Worm (Caenorhabditis elegans) whole organism, L1 larva: ENCODE results near the gene EEED8.4.
A peak's percentile ranks its signal among the peaks of the same experiment; 100 is the strongest.

ENCODE experiments used
- C04F5.9 ChIP-seq: sonication (generic microtip); optimal IDR thresholded peaks from 2 replicates; lab custom pipeline; 2016; ENCODE audit warnings: missing genetic modification characterization, missing compliant biosample characterization
- C16A3.4 ChIP-seq: fragments of 150-350 bp; optimal IDR thresholded peaks from 2 replicates; lab custom pipeline; 2014; ENCODE audit warnings: missing biosample characterization, missing genetic modification characterization
- C34B4.2 ChIP-seq: sonication (generic microtip); optimal IDR thresholded peaks from 2 replicates; lab custom pipeline; 2017; ENCODE audit warnings: mild to moderate bottlenecking, missing genetic modification characterization, missing compliant biosample characterization
- F16B12.6 ChIP-seq: fragments of 150-350 bp; optimal IDR thresholded peaks from 2 replicates; lab custom pipeline; 2014; ENCODE audit warnings: missing biosample characterization, missing genetic modification characterization
- aha-1 ChIP-seq: fragments of 150-350 bp; optimal IDR thresholded peaks from 2 replicates; lab custom pipeline; 2014; ENCODE audit warnings: missing biosample characterization, missing genetic modification characterization
- aly-2 ChIP-seq: fragments of 150-350 bp; optimal IDR thresholded peaks from 2 replicates; lab custom pipeline; 2014; ENCODE audit warnings: missing biosample characterization, missing genetic modification characterization
- blmp-1 ChIP-seq: fragments of 150-350 bp; optimal IDR thresholded peaks from 2 replicates; lab custom pipeline; 2014; ENCODE audit warnings: missing biosample characterization, missing genetic modification characterization
- ceh-63 ChIP-seq: fragments of 200-800 bp; sonication (Bioruptor generic); optimal IDR thresholded peaks from 2 replicates; lab custom pipeline; 2018; ENCODE audit warnings: mild to moderate bottlenecking, missing genetic modification characterization, missing compliant biosample characterization
- dpl-1 ChIP-seq, 3 experiments: fragments of 150-350 bp in 2 of 3; sonication (generic microtip) in 1 of 3; optimal IDR thresholded peaks; 2 replicates each; lab custom pipeline; 2014 to 2017; ENCODE audit warnings: missing biosample characterization in 3 of 3, missing genetic modification characterization in 3 of 3, missing genetic modification reagents in 3 of 3
- dsc-1 ChIP-seq: sonication (generic microtip); optimal IDR thresholded peaks from 2 replicates; lab custom pipeline; 2016; ENCODE audit warnings: mild to moderate bottlenecking, missing genetic modification characterization, missing compliant biosample characterization
- efl-1 ChIP-seq, 4 experiments: fragments of 150-350 bp; optimal IDR thresholded peaks in 3 of 4; peaks in 1 of 4; 1 replicate in 1 of 4; 2 replicates in 3 of 4; lab custom pipeline; 2014; ENCODE audit warnings: missing biosample characterization in 2 of 4, missing genetic modification characterization in 2 of 4, missing genetic modification reagents in 2 of 4
- fkh-8 ChIP-seq: sonication (generic microtip); optimal IDR thresholded peaks from 2 replicates; lab custom pipeline; 2016; ENCODE audit warnings: mild to moderate bottlenecking, missing genetic modification characterization, missing compliant biosample characterization
- fos-1 ChIP-seq: fragments of 150-350 bp; optimal IDR thresholded peaks from 2 replicates; lab custom pipeline; 2014; ENCODE audit warnings: missing biosample characterization, missing genetic modification characterization
- hlh-4 ChIP-seq: sonication (generic microtip); optimal IDR thresholded peaks from 2 replicates; lab custom pipeline; 2016; ENCODE audit warnings: mild to moderate bottlenecking, missing genetic modification characterization, missing compliant biosample characterization
- isw-1 ChIP-seq: fragments of 200-800 bp; sonication (Bioruptor generic); IDR thresholded peaks from 2 replicates; pipeline ENCODE4 v1.3.6; 2022; ENCODE audit warnings: missing genetic modification characterization, missing compliant biosample characterization
- jun-1 ChIP-seq: fragments of 150-350 bp; optimal IDR thresholded peaks from 2 replicates; lab custom pipeline; 2014; ENCODE audit warnings: missing biosample characterization, missing genetic modification reagents, missing genetic modification characterization
- lin-13 ChIP-seq: fragments of 150-350 bp; optimal IDR thresholded peaks from 2 replicates; lab custom pipeline; 2014; ENCODE audit warnings: missing biosample characterization, missing genetic modification reagents, missing genetic modification characterization
- lin-15B ChIP-seq: fragments of 150-350 bp; sonication (generic microtip); optimal IDR thresholded peaks from 3 replicates; lab custom pipeline; 2014; ENCODE audit warnings: missing biosample characterization, missing genetic modification characterization
- lin-35 ChIP-seq, 2 experiments: fragments of 150-350 bp; optimal IDR thresholded peaks; 2 replicates each; lab custom pipeline; 2014; ENCODE audit warnings: missing biosample characterization in 2 of 2, missing genetic modification characterization in 2 of 2, missing genetic modification reagents in 2 of 2
- lsy-2 ChIP-seq, 2 experiments: fragments of 150-350 bp; optimal IDR thresholded peaks; 2 replicates each; lab custom pipeline; 2014; ENCODE audit warnings: missing biosample characterization in 2 of 2, missing genetic modification characterization in 2 of 2
- mep-1 ChIP-seq: fragments of 150-350 bp; optimal IDR thresholded peaks from 2 replicates; lab custom pipeline; 2014; ENCODE audit warnings: missing biosample characterization, missing genetic modification characterization
- nhr-11 ChIP-seq: fragments of 150-350 bp; optimal IDR thresholded peaks from 2 replicates; lab custom pipeline; 2014; ENCODE audit warnings: missing biosample characterization, missing genetic modification characterization
- nhr-12 ChIP-seq: sonication (generic microtip); optimal IDR thresholded peaks from 2 replicates; lab custom pipeline; 2017; ENCODE audit warnings: missing biosample characterization, missing genetic modification characterization
- nhr-19 ChIP-seq: fragments of 200-800 bp; sonication (Bioruptor generic); conservative IDR thresholded peaks from 2 replicates; pipeline ENCODE4 v1.3.6; 2022; ENCODE audit warnings: missing genetic modification characterization, missing compliant biosample characterization
- nhr-20 ChIP-seq: sonication (generic microtip); optimal IDR thresholded peaks from 2 replicates; lab custom pipeline; 2016; ENCODE audit warnings: mild to moderate bottlenecking, missing genetic modification characterization, missing compliant biosample characterization
- nhr-47 ChIP-seq: sonication (generic microtip); optimal IDR thresholded peaks from 2 replicates; lab custom pipeline; 2016; ENCODE audit warnings: mild to moderate bottlenecking, missing genetic modification characterization, moderate library complexity, missing compliant biosample characterization
- nhr-71 ChIP-seq: sonication (generic microtip); optimal IDR thresholded peaks from 2 replicates; lab custom pipeline; 2016; ENCODE audit warnings: mild to moderate bottlenecking, missing genetic modification characterization, moderate library complexity, missing compliant biosample characterization
- nhr-76 ChIP-seq: sonication (generic microtip); optimal IDR thresholded peaks from 2 replicates; lab custom pipeline; 2017; ENCODE audit warnings: missing biosample characterization, missing genetic modification characterization
- nhr-85 ChIP-seq: sonication (generic microtip); peaks from one replicate; lab custom pipeline; 2016; ENCODE audit warnings: missing genetic modification characterization, inconsistent platforms, missing compliant biosample characterization
- nhr-90 ChIP-seq: sonication (generic microtip); optimal IDR thresholded peaks from 2 replicates; lab custom pipeline; 2016; ENCODE audit warnings: mild to moderate bottlenecking, missing genetic modification characterization, missing compliant biosample characterization; ENCODE audit not compliant: poor library complexity
- snpc-4 ChIP-seq: fragments of 150-350 bp; optimal IDR thresholded peaks from 2 replicates; lab custom pipeline; 2014; ENCODE audit warnings: missing biosample characterization, missing genetic modification characterization
- snu-23 ChIP-seq: sonication (generic microtip); optimal IDR thresholded peaks from 2 replicates; lab custom pipeline; 2016; ENCODE audit warnings: missing genetic modification characterization, missing compliant biosample characterization
- tbx-2 ChIP-seq: sonication (generic microtip); optimal IDR thresholded peaks from 2 replicates; lab custom pipeline; 2016; ENCODE audit warnings: missing genetic modification characterization, missing compliant biosample characterization
- unc-130 ChIP-seq: fragments of 150-350 bp; optimal IDR thresholded peaks from 2 replicates; lab custom pipeline; 2017; ENCODE audit warnings: missing biosample characterization, missing genetic modification characterization, inconsistent platforms
- unc-30 ChIP-seq: sonication (generic microtip); optimal IDR thresholded peaks from 2 replicates; lab custom pipeline; 2017; ENCODE audit warnings: missing biosample characterization, missing genetic modification characterization
- unc-98 ChIP-seq: fragments of 200-800 bp; sonication (Bioruptor generic); IDR thresholded peaks from 2 replicates; pipeline ENCODE4 v1.3.6; 2022; ENCODE audit warnings: missing genetic modification characterization, missing compliant biosample characterization
- ztf-11 ChIP-seq, 2 experiments: sonication (generic microtip); optimal IDR thresholded peaks; 2 replicates each; lab custom pipeline; 2016 to 2017; ENCODE audit warnings: missing genetic modification characterization in 2 of 2, missing biosample characterization in 1 of 2, missing compliant biosample characterization in 1 of 2

Gene EEED8.4

ce11 chrII:5418929-5419328 is 9.8 kb downstream of the EEED8.4 start, which contains the start of gene EEED8.15:
Gene EEED8.15 (plus strand): TSS chrII:5419229.
- TF ChIP-seq lin-13 (GFP tag; lab: Kevin White, UChicago) (no peak), nhr-90 (tag; lab: Kevin White, UChicago) (no peak), C04F5.9 (no peak), fos-1 (tag; lab: Kevin White, UChicago) (no peak), F16B12.6 (tag; lab: Kevin White, UChicago) (no peak), aha-1 (tag; lab: Kevin White, UChicago) (no peak), C34B4.2 (tag; lab: Kevin White, UChicago) (no peak), blmp-1 (tag; lab: Kevin White, UChicago) (no peak), snpc-4 (tag; lab: Kevin White, UChicago) (no peak), nhr-12 (tag; lab: Kevin White, UChicago) (no peak), unc-130 (tag; lab: Kevin White, UChicago) (no peak), ceh-63 (GFP tag; lab: Kevin White, UChicago) (no peak), aly-2 (tag; lab: Kevin White, UChicago) (no peak)
- TF ChIP-seq, all 84 proteins: peak for 0

ce11 chrII:5420947-5421614 is 12.0 kb downstream of the EEED8.4 start, which contains the start of gene tofu-6:
Gene tofu-6 (plus strand): TSS chrII:5421248.
- TF ChIP-seq lsy-2 (tag; optimal IDR thresholded peaks at IDR 0.05; lab: Kevin White, UChicago), result peak; percentile 64 to 95
- peak; percentile 25 to 85 for TF ChIP-seq lin-35 (GFP tag; optimal IDR thresholded peaks at IDR 0.05; lab: Kevin White, UChicago)
- peak; percentile 30 for TF ChIP-seq blmp-1 (tag; lab: Kevin White, UChicago)
- TF ChIP-seq nhr-85 (tag; lab: Kevin White, UChicago), result no peak
- no peak for TF ChIP-seq unc-98
- peak; percentile 69 to 73 for TF ChIP-seq efl-1 (optimal IDR thresholded peaks at IDR 0.05; lab: Kevin White, UChicago)
- TF ChIP-seq efl-1 (GFP tag; optimal IDR thresholded peaks at IDR 0.05 in 1 of 2; lab: Kevin White, UChicago), result peak; percentile 71 to 95
- no peak for TF ChIP-seq nhr-76
- peak; percentile 11 for TF ChIP-seq C16A3.4 (tag; lab: Kevin White, UChicago)
- TF ChIP-seq lin-15B (tag; lab: Kevin White, UChicago), result peak; percentile 10
- peak; percentile 55 to 80 (median 62) for TF ChIP-seq dpl-1 (GFP tag; optimal IDR thresholded peaks at IDR 0.05; lab: Kevin White, UChicago)
- TF ChIP-seq mep-1, result peak; percentile 43
- no peak for TF ChIP-seq isw-1 (GFP tag; lab: Robert Waterston, UW)
- TF ChIP-seq F16B12.6 (tag; lab: Kevin White, UChicago), result peak; percentile 16
- TF ChIP-seq, all 84 proteins: peak for 9

ce11 chrII:5423832-5424231 is 14.7 kb downstream of the EEED8.4 start, which contains the start of gene F07F6.7:
Gene F07F6.7 (minus strand): TSS chrII:5423858.
- TF ChIP-seq aly-2 (tag; lab: Kevin White, UChicago), result no peak
- TF ChIP-seq nhr-71 (tag; lab: Kevin White, UChicago), result peak; percentile 32
- peak; percentile 51 for TF ChIP-seq nhr-85 (tag; lab: Kevin White, UChicago)
- TF ChIP-seq lsy-2 (tag; optimal IDR thresholded peaks at IDR 0.05; lab: Kevin White, UChicago), result peak; percentile 8 to 20
- TF ChIP-seq snu-23 (GFP tag; lab: Kevin White, UChicago), result peak; percentile 6
- no peak for TF ChIP-seq nhr-12 (tag; lab: Kevin White, UChicago)
- no peak for TF ChIP-seq tbx-2 (tag; lab: Kevin White, UChicago)

ce11 chrII:5425633-5426032 is 16.5 kb downstream of the EEED8.4 start, which contains the start of gene F07F6.8:
Gene F07F6.8 (minus strand): TSS chrII:5425733.
- TF ChIP-seq unc-30 (tag; lab: Kevin White, UChicago) (no peak), ztf-11 (tag; optimal IDR thresholded peaks at IDR 0.05; lab: Kevin White, UChicago) (no peak), nhr-90 (tag; lab: Kevin White, UChicago) (no peak), F16B12.6 (tag; lab: Kevin White, UChicago) (no peak), fkh-8 (tag; lab: Kevin White, UChicago) (no peak), unc-98 (no peak), isw-1 (GFP tag; lab: Robert Waterston, UW) (no peak), hlh-4 (tag; lab: Kevin White, UChicago) (no peak), nhr-19 (GFP tag; lab: Robert Waterston, UW) (no peak), lin-13 (GFP tag; lab: Kevin White, UChicago) (no peak), dsc-1 (tag; lab: Kevin White, UChicago) (no peak), jun-1 (tag; lab: Kevin White, UChicago) (no peak), nhr-20 (no peak), aha-1 (tag; lab: Kevin White, UChicago) (no peak), efl-1 (optimal IDR thresholded peaks at IDR 0.05; lab: Kevin White, UChicago) (no peak), efl-1 (GFP tag; optimal IDR thresholded peaks at IDR 0.05 in 1 of 2; lab: Kevin White, UChicago) (no peak), nhr-47 (tag; lab: Kevin White, UChicago) (no peak), C16A3.4 (tag; lab: Kevin White, UChicago) (no peak), nhr-11 (tag; lab: Kevin White, UChicago) (no peak), lin-15B (tag; lab: Kevin White, UChicago) (no peak)
- TF ChIP-seq, all 84 proteins: peak for 0
